Worm (Caenorhabditis elegans) whole organism, L1 larva: ENCODE data around the gene cyp-13A12.

Source experiments
- C16A3.4 ChIP-seq: fragments of 150-350 bp; optimal IDR thresholded peaks from 2 replicates; lab custom pipeline; 2014; ENCODE audit warnings: missing biosample characterization, missing genetic modification characterization
- F16B12.6 ChIP-seq: fragments of 150-350 bp; optimal IDR thresholded peaks from 2 replicates; lab custom pipeline; 2014; ENCODE audit warnings: missing biosample characterization, missing genetic modification characterization
- aly-2 ChIP-seq: fragments of 150-350 bp; optimal IDR thresholded peaks from 2 replicates; lab custom pipeline; 2014; ENCODE audit warnings: missing biosample characterization, missing genetic modification characterization
- ama-1 ChIP-seq: fragments of 150-350 bp; optimal IDR thresholded peaks from 2 replicates; lab custom pipeline; 2014
- ceh-63 ChIP-seq: fragments of 200-800 bp; sonication (Bioruptor generic); optimal IDR thresholded peaks from 2 replicates; lab custom pipeline; 2018; ENCODE audit warnings: mild to moderate bottlenecking, missing genetic modification characterization, missing compliant biosample characterization
- ceh-8 ChIP-seq: fragments of 200-800 bp; sonication (Bioruptor generic); optimal IDR thresholded peaks from 2 replicates; lab custom pipeline; 2018; ENCODE audit warnings: mild to moderate bottlenecking, missing genetic modification characterization, moderate library complexity, missing compliant biosample characterization
- ceh-82 ChIP-seq, 3 experiments: fragments of 150-350 bp in 1 of 3; sonication (generic microtip) in 2 of 3; optimal IDR thresholded peaks; 2 replicates each; lab custom pipeline; 2014 to 2017; ENCODE audit warnings: missing biosample characterization in 3 of 3, missing genetic modification characterization in 3 of 3
- dsc-1 ChIP-seq: sonication (generic microtip); optimal IDR thresholded peaks from 2 replicates; lab custom pipeline; 2016; ENCODE audit warnings: mild to moderate bottlenecking, missing genetic modification characterization, missing compliant biosample characterization
- efl-1 ChIP-seq, 4 experiments: fragments of 150-350 bp; optimal IDR thresholded peaks in 3 of 4; peaks in 1 of 4; 1 replicate in 1 of 4; 2 replicates in 3 of 4; lab custom pipeline; 2014; ENCODE audit warnings: missing biosample characterization in 2 of 4, missing genetic modification characterization in 2 of 4, missing genetic modification reagents in 2 of 4
- efl-3 ChIP-seq: fragments of 200-800 bp; sonication (Bioruptor generic); optimal IDR thresholded peaks from 2 replicates; lab custom pipeline; 2018; ENCODE audit warnings: mild to moderate bottlenecking, missing genetic modification characterization, missing compliant biosample characterization
- egl-27 ChIP-seq, 2 experiments: fragments of 150-350 bp in 1 of 2; sonication (generic microtip); optimal IDR thresholded peaks; 3 replicates each; lab custom pipeline; 2017 to 2018; ENCODE audit warnings: missing biosample characterization in 2 of 2, missing genetic modification characterization in 2 of 2, missing genetic modification reagents in 2 of 2
- elt-3 ChIP-seq, 6 experiments: fragments of 150-350 bp in 1 of 6; sonication (generic microtip); optimal IDR thresholded peaks; 2 replicates each; lab custom pipeline; 2017 to 2018; ENCODE audit warnings: missing biosample characterization in 6 of 6, missing genetic modification characterization in 6 of 6, inconsistent platforms in 1 of 6
- fkh-10 ChIP-seq: sonication (generic microtip); optimal IDR thresholded peaks from 2 replicates; lab custom pipeline; 2017; ENCODE audit warnings: missing biosample characterization, missing genetic modification reagents, missing genetic modification characterization
- fkh-4 ChIP-seq: sonication (generic microtip); optimal IDR thresholded peaks from 2 replicates; lab custom pipeline; 2016; ENCODE audit warnings: missing compliant biosample characterization, missing genetic modification characterization, borderline replicate concordance
- fkh-8 ChIP-seq: sonication (generic microtip); optimal IDR thresholded peaks from 2 replicates; lab custom pipeline; 2016; ENCODE audit warnings: mild to moderate bottlenecking, missing genetic modification characterization, missing compliant biosample characterization
- hlh-4 ChIP-seq: sonication (generic microtip); optimal IDR thresholded peaks from 2 replicates; lab custom pipeline; 2016; ENCODE audit warnings: mild to moderate bottlenecking, missing genetic modification characterization, missing compliant biosample characterization
- hpl-2 ChIP-seq: fragments of 150-350 bp; optimal IDR thresholded peaks from 2 replicates; lab custom pipeline; 2014; ENCODE audit warnings: missing biosample characterization, missing genetic modification reagents, missing genetic modification characterization
- irx-1 ChIP-seq: sonication (generic microtip); optimal IDR thresholded peaks from 2 replicates; lab custom pipeline; 2016; ENCODE audit warnings: missing genetic modification characterization, missing compliant biosample characterization
- jun-1 ChIP-seq: fragments of 150-350 bp; optimal IDR thresholded peaks from 2 replicates; lab custom pipeline; 2014; ENCODE audit warnings: missing biosample characterization, missing genetic modification reagents, missing genetic modification characterization
- lin-15B ChIP-seq: fragments of 150-350 bp; sonication (generic microtip); optimal IDR thresholded peaks from 3 replicates; lab custom pipeline; 2014; ENCODE audit warnings: missing biosample characterization, missing genetic modification characterization
- lin-35 ChIP-seq, 2 experiments: fragments of 150-350 bp; optimal IDR thresholded peaks; 2 replicates each; lab custom pipeline; 2014; ENCODE audit warnings: missing biosample characterization in 2 of 2, missing genetic modification characterization in 2 of 2, missing genetic modification reagents in 2 of 2
- mab-9 ChIP-seq: fragments of 200-800 bp; sonication (Bioruptor generic); IDR thresholded peaks from 2 replicates; pipeline ENCODE4 v1.3.6; 2022; ENCODE audit warnings: missing genetic modification reagents, missing genetic modification characterization, missing compliant biosample characterization
- mdl-1 ChIP-seq, 2 experiments: fragments of 150-350 bp; optimal IDR thresholded peaks; 2 replicates each; lab custom pipeline; 2014 to 2017; ENCODE audit warnings: missing biosample characterization in 2 of 2, missing genetic modification characterization in 2 of 2, inconsistent platforms in 1 of 2
- mef-2 ChIP-seq: fragments of 150-350 bp; optimal IDR thresholded peaks from 2 replicates; lab custom pipeline; 2014; ENCODE audit warnings: missing biosample characterization, missing genetic modification characterization
- mep-1 ChIP-seq: fragments of 150-350 bp; optimal IDR thresholded peaks from 2 replicates; lab custom pipeline; 2014; ENCODE audit warnings: missing biosample characterization, missing genetic modification characterization
- nhr-11 ChIP-seq: fragments of 150-350 bp; optimal IDR thresholded peaks from 2 replicates; lab custom pipeline; 2014; ENCODE audit warnings: missing biosample characterization, missing genetic modification characterization
- nhr-47 ChIP-seq: sonication (generic microtip); optimal IDR thresholded peaks from 2 replicates; lab custom pipeline; 2016; ENCODE audit warnings: mild to moderate bottlenecking, missing genetic modification characterization, moderate library complexity, missing compliant biosample characterization
- nhr-84 ChIP-seq: sonication (generic microtip); optimal IDR thresholded peaks from 2 replicates; lab custom pipeline; 2017; ENCODE audit warnings: missing biosample characterization, missing genetic modification characterization
- pag-3 ChIP-seq: sonication (generic microtip); optimal IDR thresholded peaks from 2 replicates; lab custom pipeline; 2017; ENCODE audit warnings: missing genetic modification characterization, mild to moderate bottlenecking, missing compliant biosample characterization, antibody characterized with exemption, borderline replicate concordance; ENCODE audit not compliant: insufficient read depth
- pax-3 ChIP-seq: fragments of 200-800 bp; sonication (Bioruptor generic); optimal IDR thresholded peaks from 2 replicates; lab custom pipeline; 2018; ENCODE audit warnings: mild to moderate bottlenecking, missing genetic modification characterization, moderate library complexity, missing compliant biosample characterization
- rnt-1 ChIP-seq: sonication (generic microtip); optimal IDR thresholded peaks from 2 replicates; lab custom pipeline; 2016; ENCODE audit warnings: mild to moderate bottlenecking, missing genetic modification characterization, moderate library complexity, missing compliant biosample characterization
- skn-1 ChIP-seq: fragments of 150-350 bp; optimal IDR thresholded peaks from 2 replicates; lab custom pipeline; 2014; ENCODE audit warnings: missing biosample characterization, missing genetic modification characterization
- snpc-4 ChIP-seq: fragments of 150-350 bp; optimal IDR thresholded peaks from 2 replicates; lab custom pipeline; 2014; ENCODE audit warnings: missing biosample characterization, missing genetic modification characterization
- snu-23 ChIP-seq: sonication (generic microtip); optimal IDR thresholded peaks from 2 replicates; lab custom pipeline; 2016; ENCODE audit warnings: missing genetic modification characterization, missing compliant biosample characterization
- sox-4 ChIP-seq: sonication (generic microtip); optimal IDR thresholded peaks from 2 replicates; lab custom pipeline; 2016; ENCODE audit warnings: missing genetic modification characterization, missing compliant biosample characterization
- sptf-1 ChIP-seq: fragments of 150-350 bp; optimal IDR thresholded peaks from 2 replicates; lab custom pipeline; 2014; ENCODE audit warnings: missing biosample characterization, missing genetic modification characterization
- unc-130 ChIP-seq: fragments of 150-350 bp; optimal IDR thresholded peaks from 2 replicates; lab custom pipeline; 2017; ENCODE audit warnings: missing biosample characterization, missing genetic modification characterization, inconsistent platforms
- unc-62 ChIP-seq: fragments of 150-350 bp; optimal IDR thresholded peaks from 2 replicates; lab custom pipeline; 2014; ENCODE audit warnings: missing biosample characterization, missing genetic modification reagents, missing genetic modification characterization
- vab-15 ChIP-seq: sonication (generic microtip); optimal IDR thresholded peaks from 2 replicates; lab custom pipeline; 2017; ENCODE audit warnings: missing genotype, mild to moderate bottlenecking, missing genetic modification characterization, missing compliant biosample characterization
- xbp-1 ChIP-seq: sonication (generic microtip); optimal IDR thresholded peaks from 2 replicates; lab custom pipeline; 2016; ENCODE audit warnings: missing genetic modification characterization, missing compliant biosample characterization
- zip-4 ChIP-seq: fragments of 200-800 bp; sonication (Bioruptor generic); optimal IDR thresholded peaks from 2 replicates; lab custom pipeline; 2018; ENCODE audit warnings: mild to moderate bottlenecking, missing genetic modification characterization, moderate library complexity, missing compliant biosample characterization
- ztf-4 ChIP-seq: fragments of 150-350 bp; optimal IDR thresholded peaks from 2 replicates; lab custom pipeline; 2014; ENCODE audit warnings: missing biosample characterization, missing genetic modification characterization

Gene cyp-13A12

ce11 chrIII:13062414-13062965, 38.1 kb downstream of the cyp-13A12 start (continued):
- TF ChIP-seq dsc-1 (peak; percentile 93), snpc-4 (tag; lab: Kevin White, UChicago) (peak; percentile 47), efl-3 (GFP tag; lab: Kevin White, UChicago) (no peak), ama-1 (peak; percentile 89), pax-3 (tag; lab: Kevin White, UChicago) (peak; percentile 88), pag-3 (tag; lab: Kevin White, UChicago) (peak; percentile 48), sptf-1 (tag; lab: Kevin White, UChicago) (no peak), jun-1 (tag; lab: Kevin White, UChicago) (peak; percentile 91), irx-1 (tag; lab: Kevin White, UChicago) (peak; percentile 80), mef-2 (peak; percentile 91), unc-62 (GFP tag; lab: Kevin White, UChicago) (peak; percentile 66), elt-3 (tag; optimal IDR thresholded peaks at IDR 0.05; lab: Kevin White, UChicago) (peak in 1 of 6 experiments; percentile 20), xbp-1 (peak; percentile 88), mep-1 (peak; percentile 97), F16B12.6 (peak; percentile 11), mab-9 (GFP tag; lab: Robert Waterston, UW) (peak; percentile 84; the same call in 1 of the 2 replicates), ceh-63 (GFP tag; lab: Kevin White, UChicago) (no peak), mdl-1 (tag; optimal IDR thresholded peaks at IDR 0.05; lab: Kevin White, UChicago) (peak in 1 of 2 experiments; percentile 93), sox-4 (tag; lab: Kevin White, UChicago) (peak; percentile 88), aly-2 (tag; lab: Kevin White, UChicago) (peak; percentile 75), unc-130 (tag; lab: Kevin White, UChicago) (peak; percentile 82), egl-27 (tag; optimal IDR thresholded peaks at IDR 0.05; lab: Kevin White, UChicago) (peak; percentile 76 to 90), nhr-11 (tag; lab: Kevin White, UChicago) (peak; percentile 81), hlh-4 (tag; lab: Kevin White, UChicago) (no peak), C16A3.4 (tag; lab: Kevin White, UChicago) (peak; percentile 92), nhr-47 (tag; lab: Kevin White, UChicago) (peak; percentile 92), ceh-82 (tag; optimal IDR thresholded peaks at IDR 0.05; lab: Kevin White, UChicago) (peak; percentile 88 to 96 (median 93)), fkh-10 (GFP tag; lab: Kevin White, UChicago) (peak; percentile 97), hpl-2 (GFP tag; lab: Kevin White, UChicago) (peak; percentile 48), lin-35 (GFP tag; optimal IDR thresholded peaks at IDR 0.05; lab: Kevin White, UChicago) (peak; percentile 67 to 85), zip-4 (GFP tag; lab: Kevin White, UChicago) (peak; percentile 79), nhr-84 (tag; lab: Kevin White, UChicago) (no peak), ceh-8 (GFP tag; lab: Kevin White, UChicago) (peak; percentile 74), snu-23 (GFP tag; lab: Kevin White, UChicago) (peak; percentile 98), lin-15B (tag; lab: Kevin White, UChicago) (no peak), fkh-8 (tag; lab: Kevin White, UChicago) (peak; percentile 91), ztf-4 (peak; percentile 92)

DNA sequence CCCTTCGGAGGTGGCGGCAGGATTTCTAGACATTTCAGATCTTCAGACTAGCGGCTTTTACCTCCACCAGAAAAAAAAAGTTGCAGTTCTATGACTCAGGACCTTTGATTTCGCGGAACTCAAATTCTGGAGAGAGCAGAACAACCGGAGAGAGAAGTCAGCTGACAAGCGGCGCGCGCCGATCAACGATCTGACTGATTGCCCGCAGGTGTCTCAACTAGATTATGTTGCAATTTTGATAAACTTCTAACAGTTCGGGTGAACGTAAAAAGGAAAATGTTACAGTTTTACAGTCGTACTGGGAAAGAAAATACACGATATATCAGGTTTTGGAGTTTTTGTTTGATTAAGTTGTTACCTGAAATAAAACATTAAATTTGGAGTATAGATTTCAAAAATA, 38.6 kb downstream of the cyp-13A12 start:
- peak; percentile 15 for TF ChIP-seq unc-130 (tag; lab: Kevin White, UChicago)
- TF ChIP-seq rnt-1 (tag; lab: Kevin White, UChicago): peak; percentile 60
- TF ChIP-seq fkh-4 (tag; lab: Kevin White, UChicago): no peak
- peak; percentile 8 for TF ChIP-seq skn-1
- peak; percentile 38 for TF ChIP-seq vab-15 (tag; lab: Kevin White, UChicago)
- TF ChIP-seq efl-1 (optimal IDR thresholded peaks at IDR 0.05; lab: Kevin White, UChicago): no peak
- TF ChIP-seq efl-1 (GFP tag; optimal IDR thresholded peaks at IDR 0.05 in 1 of 2; lab: Kevin White, UChicago): peak in 1 of 2 experiments; percentile 93
